Worm (Caenorhabditis elegans): ENCODE results near the gene C31E10.6.
A peak's percentile ranks its signal among the peaks of the same experiment; 100 is the strongest.

DNA sequence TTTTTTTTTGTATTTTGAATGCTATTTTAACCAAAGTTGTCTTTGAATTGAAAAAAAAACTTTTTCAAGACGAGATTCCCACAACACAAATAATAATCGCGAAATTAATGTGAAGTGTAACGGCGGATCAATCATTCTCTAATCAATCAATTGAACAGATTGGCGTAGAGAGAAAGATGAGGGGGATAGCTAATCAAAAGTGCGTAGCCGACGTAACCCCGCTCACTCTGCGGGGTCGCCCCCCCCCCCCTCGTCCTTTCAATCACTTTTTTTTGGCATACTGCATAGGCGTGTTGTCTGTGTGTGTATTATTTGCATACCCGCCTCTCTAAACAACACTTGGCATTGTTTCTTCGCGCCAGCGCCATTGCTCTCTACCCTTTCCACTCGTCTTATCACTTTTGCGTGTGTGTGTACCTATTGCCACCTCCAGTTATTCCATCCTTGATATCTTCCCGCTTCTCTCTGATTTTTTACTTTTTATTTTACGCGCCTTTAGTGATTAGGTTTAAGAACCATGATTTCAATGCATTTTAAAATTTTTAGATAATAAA lies 28.3 kb downstream of the C31E10.6 start:
- TF ChIP-seq unc-62 (GFP tag; optimal IDR thresholded peaks at IDR 0.05) = no peak
- TF ChIP-seq alr-1 (tag; optimal IDR thresholded peaks at IDR 0.05) = no peak
- no peak for TF ChIP-seq lin-13 (GFP tag; optimal IDR thresholded peaks at IDR 0.05)
- TF ChIP-seq ceh-82 (tag; optimal IDR thresholded peaks at IDR 0.05) = no peak
- TF ChIP-seq nhr-11 (tag; optimal IDR thresholded peaks at IDR 0.05) = no peak
- peak; percentile 45 for TF ChIP-seq fos-1 (tag; optimal IDR thresholded peaks at IDR 0.05)
- no peak for TF ChIP-seq elt-3 (tag; optimal IDR thresholded peaks at IDR 0.05)
- TF ChIP-seq nhr-10 (tag; optimal IDR thresholded peaks at IDR 0.05) = no peak
